Fruit fly (Drosophila melanogaster) whole organism, embryonic: ENCODE results near the gene RpS15Aa.

ENCODE experiments used
- Adf1 ChIP-seq: fragments of 200-800 bp; sonication (Bioruptor generic); IDR thresholded peaks from 2 replicates; pipeline ENCODE4 v1.3.6; 2022; ENCODE audit warnings: missing biosample characterization, missing genetic modification characterization
- CG10209 ChIP-seq: fragments of 200-800 bp; sonication (Bioruptor generic); optimal IDR thresholded peaks from 3 replicates; lab custom pipeline; 2017; ENCODE audit warnings: missing biosample characterization, mild to moderate bottlenecking, missing genetic modification characterization, missing genetic modification reagents
- CG10543 ChIP-seq: fragments of 200-800 bp; sonication (Bioruptor generic); optimal IDR thresholded peaks from 3 replicates; lab custom pipeline; 2017; ENCODE audit warnings: missing biosample characterization, mild to moderate bottlenecking, missing genetic modification characterization, moderate library complexity
- CG10979 ChIP-seq: fragments of 200-800 bp; sonication (Bioruptor generic); optimal IDR thresholded peaks from 2 replicates; lab custom pipeline; 2018; ENCODE audit warnings: missing biosample characterization, mild to moderate bottlenecking, missing genetic modification characterization, moderate library complexity
- CG11504 ChIP-seq: fragments of 200-800 bp; sonication (Bioruptor generic); optimal IDR thresholded peaks from 3 replicates; lab custom pipeline; 2019; ENCODE audit warnings: missing biosample characterization, mild to moderate bottlenecking, missing genetic modification characterization, moderate library complexity
- CG12769 ChIP-seq: fragments of 200-800 bp; sonication (Bioruptor generic); optimal IDR thresholded peaks from 2 replicates; lab custom pipeline; 2019; ENCODE audit warnings: missing biosample characterization, mild to moderate bottlenecking, missing genetic modification characterization, moderate library complexity
- CG13894 ChIP-seq: fragments of 200-800 bp; sonication (Bioruptor generic); optimal IDR thresholded peaks from 3 replicates; lab custom pipeline; 2018; ENCODE audit warnings: missing biosample characterization, mild to moderate bottlenecking, missing genetic modification characterization, moderate library complexity
- CG14441 ChIP-seq: fragments of 200-800 bp; sonication (Bioruptor generic); IDR thresholded peaks from 2 replicates; pipeline ENCODE4 v1.3.6; 2022; ENCODE audit warnings: missing biosample characterization, missing genetic modification characterization
- CG15269 ChIP-seq: fragments of 200-800 bp; sonication (Bioruptor generic); optimal IDR thresholded peaks from 2 replicates; lab custom pipeline; 2018; ENCODE audit warnings: missing biosample characterization, mild to moderate bottlenecking, missing genetic modification characterization, moderate library complexity
- CG1603 ChIP-seq: fragments of 200-800 bp; sonication (Bioruptor generic); optimal IDR thresholded peaks from 2 replicates; lab custom pipeline; 2019; ENCODE audit warnings: missing biosample characterization, mild to moderate bottlenecking, missing genetic modification characterization, moderate library complexity
- CG16813 ChIP-seq: fragments of 200-800 bp; sonication (Bioruptor generic); IDR thresholded peaks from 3 replicates; pipeline ENCODE4 v1.3.6; 2022; ENCODE audit warnings: missing biosample characterization, missing genetic modification characterization; ENCODE audit not compliant: partially characterized antibody
- CG17328 ChIP-seq: fragments of 200-800 bp; sonication (Bioruptor generic); IDR thresholded peaks from 2 replicates; pipeline ENCODE4 v1.3.6; 2022; ENCODE audit warnings: missing biosample characterization, missing genetic modification characterization
- CG17359 ChIP-seq: fragments of 200-800 bp; sonication (Bioruptor generic); optimal IDR thresholded peaks from 3 replicates; lab custom pipeline; 2018; ENCODE audit warnings: missing biosample characterization, mild to moderate bottlenecking, missing genetic modification characterization, moderate library complexity
- CG17385 ChIP-seq: fragments of 200-800 bp; sonication (Bioruptor generic); optimal IDR thresholded peaks from 3 replicates; lab custom pipeline; 2018; ENCODE audit warnings: missing biosample characterization, mild to moderate bottlenecking, missing genetic modification characterization
- CG18599 ChIP-seq: fragments of 200-800 bp; sonication (Bioruptor generic); optimal IDR thresholded peaks from 3 replicates; lab custom pipeline; 2017; ENCODE audit warnings: missing biosample characterization, missing genetic modification characterization, mild to moderate bottlenecking, moderate library complexity, missing genetic modification reagents
- CG2678 ChIP-seq: fragments of 200-800 bp; sonication (Bioruptor generic); optimal IDR thresholded peaks from 3 replicates; lab custom pipeline; 2019; ENCODE audit warnings: missing biosample characterization, mild to moderate bottlenecking, missing genetic modification characterization, moderate library complexity
- CG32532 ChIP-seq: fragments of 200-800 bp; sonication (Bioruptor generic); IDR thresholded peaks from 2 replicates; pipeline ENCODE4 v1.3.6; 2022; ENCODE audit warnings: missing biosample characterization, missing genetic modification characterization
- CG33557 ChIP-seq: fragments of 200-800 bp; sonication (Bioruptor generic); optimal IDR thresholded peaks from 2 replicates; lab custom pipeline; 2019; ENCODE audit warnings: missing biosample characterization, mild to moderate bottlenecking, missing genetic modification characterization, moderate library complexity
- CG7839 ChIP-seq: fragments of 200-800 bp; sonication (Bioruptor generic); optimal IDR thresholded peaks from 3 replicates; lab custom pipeline; 2018; ENCODE audit warnings: missing biosample characterization, mild to moderate bottlenecking, missing genetic modification characterization, moderate library complexity
- CG9437 ChIP-seq: fragments of 200-800 bp; sonication (Bioruptor generic); optimal IDR thresholded peaks from 2 replicates; lab custom pipeline; 2018; ENCODE audit warnings: missing biosample characterization, mild to moderate bottlenecking, missing genetic modification characterization
- CG9797 ChIP-seq: fragments of 200-800 bp; sonication (Bioruptor generic); optimal IDR thresholded peaks from 3 replicates; lab custom pipeline; 2018; ENCODE audit warnings: missing biosample characterization, mild to moderate bottlenecking, missing genetic modification characterization
- Dbx ChIP-seq: fragments of 200-800 bp; sonication (Bioruptor generic); IDR thresholded peaks from 3 replicates; pipeline ENCODE4 v1.3.6; 2022; ENCODE audit warnings: missing biosample characterization, missing genetic modification characterization
- Dek ChIP-seq: fragments of 200-800 bp; sonication (Bioruptor generic); optimal IDR thresholded peaks from 3 replicates; lab custom pipeline; 2019; ENCODE audit warnings: missing biosample characterization, mild to moderate bottlenecking, missing genetic modification characterization, moderate library complexity
- Drgx ChIP-seq: fragments of 200-800 bp; sonication (Bioruptor generic); IDR thresholded peaks from 2 replicates; pipeline ENCODE4 v1.3.6; 2022; ENCODE audit warnings: missing biosample characterization, missing genetic modification characterization
- Fer3 ChIP-seq: fragments of 200-800 bp; sonication (Bioruptor generic); optimal IDR thresholded peaks from 2 replicates; lab custom pipeline; 2018; ENCODE audit warnings: missing biosample characterization, mild to moderate bottlenecking, missing genetic modification characterization, moderate library complexity
- HLHmδ ChIP-seq: fragments of 200-800 bp; sonication (Bioruptor generic); optimal IDR thresholded peaks from 2 replicates; lab custom pipeline; 2018; ENCODE audit warnings: missing biosample characterization, mild to moderate bottlenecking, missing genetic modification characterization, moderate library complexity
- MESR4 ChIP-seq: fragments of 200-800 bp; sonication (Bioruptor generic); optimal IDR thresholded peaks from 2 replicates; lab custom pipeline; 2018; ENCODE audit warnings: missing biosample characterization, mild to moderate bottlenecking, missing genetic modification characterization, moderate library complexity
- Ptx1 ChIP-seq: fragments of 200-800 bp; sonication (Bioruptor generic); IDR thresholded peaks from 2 replicates; pipeline ENCODE4 v1.3.6; 2022; ENCODE audit warnings: missing biosample characterization, missing genetic modification characterization
- Scr ChIP-seq: fragments of 200-800 bp; sonication (Bioruptor generic); IDR thresholded peaks from 2 replicates; pipeline ENCODE4 v1.3.6; 2022; ENCODE audit warnings: missing biosample characterization, missing genetic modification characterization; ENCODE audit not compliant: partially characterized antibody
- Ssrp ChIP-seq: fragments of 200-800 bp; sonication (Bioruptor generic); optimal IDR thresholded peaks from 2 replicates; lab custom pipeline; 2018; ENCODE audit warnings: missing biosample characterization, mild to moderate bottlenecking, missing genetic modification characterization, moderate library complexity
- Vsx1 ChIP-seq: fragments of 200-800 bp; sonication (Bioruptor generic); optimal IDR thresholded peaks from 2 replicates; lab custom pipeline; 2017; ENCODE audit warnings: missing biosample characterization, mild to moderate bottlenecking, missing genetic modification characterization, missing genetic modification reagents
- Xbp1 ChIP-seq: fragments of 200-800 bp; sonication (Bioruptor generic); optimal IDR thresholded peaks from 3 replicates; lab custom pipeline; 2016; ENCODE audit warnings: missing biosample characterization, mild to moderate bottlenecking, missing genetic modification characterization
- ap ChIP-seq: fragments of 200-800 bp; sonication (Bioruptor generic); IDR thresholded peaks from 2 replicates; pipeline ENCODE4 v1.3.6; 2022; ENCODE audit warnings: missing biosample characterization, missing genetic modification characterization
- bcd ChIP-seq: fragments of 200-800 bp; sonication (Bioruptor generic); optimal IDR thresholded peaks from 2 replicates; lab custom pipeline; 2017; ENCODE audit warnings: missing biosample characterization, mild to moderate bottlenecking, missing genetic modification characterization
- bsh ChIP-seq, 2 experiments: fragments of 200-800 bp; sonication (Bioruptor generic); optimal IDR thresholded peaks; 2 replicates each; lab custom pipeline; 2017 to 2018; ENCODE audit warnings: mild to moderate bottlenecking in 2 of 2, missing biosample characterization in 2 of 2, missing genetic modification characterization in 2 of 2, moderate library complexity in 1 of 2
- crol ChIP-seq: fragments of 200-800 bp; sonication (Bioruptor generic); IDR thresholded peaks from 2 replicates; pipeline ENCODE4 v1.3.6; 2022; ENCODE audit warnings: missing biosample characterization, missing genetic modification characterization
- grn ChIP-seq: fragments of 200-800 bp; sonication (Bioruptor generic); optimal IDR thresholded peaks from 3 replicates; lab custom pipeline; 2017; ENCODE audit warnings: missing biosample characterization, missing genetic modification characterization
- klu ChIP-seq: fragments of 200-800 bp; sonication (Bioruptor generic); IDR thresholded peaks from 2 replicates; pipeline ENCODE4 v1.3.6; 2022; ENCODE audit warnings: missing biosample characterization, missing genetic modification characterization
- luna ChIP-seq: fragments of 200-800 bp; sonication (Bioruptor generic); optimal IDR thresholded peaks from 2 replicates; lab custom pipeline; 2016; ENCODE audit warnings: missing biosample characterization, missing genetic modification characterization
- mld ChIP-seq: fragments of 200-800 bp; sonication (Bioruptor generic); IDR thresholded peaks from 3 replicates; pipeline ENCODE4 v1.3.6; 2022; ENCODE audit warnings: missing biosample characterization, missing genetic modification characterization; ENCODE audit not compliant: partially characterized antibody
- nmo ChIP-seq: fragments of 200-800 bp; sonication (Bioruptor generic); optimal IDR thresholded peaks from 2 replicates; lab custom pipeline; 2018; ENCODE audit warnings: missing biosample characterization, mild to moderate bottlenecking, missing genetic modification characterization, moderate library complexity
- nom ChIP-seq: fragments of 200-800 bp; sonication (Bioruptor generic); optimal IDR thresholded peaks from 2 replicates; lab custom pipeline; 2017; ENCODE audit warnings: missing biosample characterization, missing genetic modification characterization, mild to moderate bottlenecking, moderate library complexity, missing genetic modification reagents
- prd ChIP-seq, 3 experiments: fragments of >200 bp in 2 of 3; fragments of 200-800 bp in 1 of 3; sonication (Bioruptor generic) in 1 of 3; optimal IDR thresholded peaks in 2 of 3; IDR thresholded peaks in 1 of 3; 2 replicates in 2 of 3; 3 replicates in 1 of 3; pipeline versions ENCODE4 v1.3.6 to Lab custom; 2017 to 2022; ENCODE audit warnings: missing biosample characterization in 1 of 3, missing genetic modification characterization in 1 of 3
- scrt ChIP-seq: fragments of 200-800 bp; sonication (Bioruptor generic); optimal IDR thresholded peaks from 2 replicates; lab custom pipeline; 2018; ENCODE audit warnings: missing biosample characterization, mild to moderate bottlenecking, missing genetic modification characterization, moderate library complexity
- slbo ChIP-seq: fragments of 200-800 bp; sonication (Bioruptor generic); IDR thresholded peaks from 2 replicates; pipeline ENCODE4 v1.3.6; 2022; ENCODE audit warnings: missing biosample characterization, missing genetic modification characterization
- stwl ChIP-seq: fragments of 200-800 bp; sonication (Bioruptor generic); optimal IDR thresholded peaks from 3 replicates; lab custom pipeline; 2018; ENCODE audit warnings: missing biosample characterization, mild to moderate bottlenecking, missing genetic modification characterization, moderate library complexity

The RpS15Aa gene

DNA sequence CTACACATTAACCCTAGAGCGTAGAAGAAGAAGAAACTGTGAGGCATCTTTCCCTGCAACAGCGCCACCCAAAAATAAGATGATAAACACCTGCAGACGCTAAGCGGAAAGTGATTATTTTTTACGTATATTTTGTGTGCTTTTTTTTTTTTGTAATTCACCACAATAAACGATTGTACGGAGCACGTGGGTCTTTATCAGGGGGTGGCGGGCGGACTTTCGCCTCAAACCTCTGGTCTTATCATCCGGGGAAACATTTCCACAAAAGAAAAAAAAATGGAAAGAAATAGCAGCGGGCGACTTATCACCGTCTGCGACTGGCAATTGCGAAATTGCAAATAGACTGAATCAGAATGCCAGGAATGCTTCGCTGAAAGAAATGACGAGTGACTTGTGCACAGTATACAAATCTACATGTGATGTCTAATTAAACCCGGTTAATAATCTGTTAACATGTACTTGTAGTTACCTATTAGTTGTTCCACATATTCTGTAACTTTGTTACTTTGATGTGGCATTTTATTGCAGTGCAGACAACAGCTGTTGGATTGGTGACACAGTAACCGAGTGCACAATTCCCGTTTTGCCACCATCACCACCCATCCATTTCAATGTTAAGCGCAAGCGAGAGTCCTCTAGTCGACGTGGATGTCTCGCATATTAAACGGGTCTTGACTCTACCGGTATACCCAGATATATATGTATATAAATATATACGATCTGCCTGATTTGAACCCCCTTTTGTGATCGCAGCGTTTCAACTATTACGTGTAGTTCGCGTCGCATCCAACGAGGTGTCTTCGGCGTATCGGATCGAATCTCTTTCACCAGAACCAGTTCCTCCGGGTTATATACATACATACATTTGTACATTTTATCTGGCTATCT, 5.4 kb downstream of the RpS15Aa start (continued):
- TF ChIP-seq CG13894 (tag; lab: Kevin White, UChicago) (peak; percentile 99), CG9437 (GFP tag; lab: Kevin White, UChicago) (no peak), luna (GFP tag; lab: Kevin White, UChicago) (no peak), Drgx (GFP tag; lab: Robert Waterston, UW) (peak; percentile 89), CG17359 (tag; lab: Kevin White, UChicago) (peak; percentile 60), nom (GFP tag; lab: Kevin White, UChicago) (peak; percentile 62), CG17328 (GFP tag; lab: Robert Waterston, UW) (peak; percentile 19; the same call in 1 of the 2 replicates), ap (GFP tag; lab: Robert Waterston, UW) (0 out of 2 replicates have a peak, but pooled peaks have one; percentile 20), Dbx (GFP tag; lab: Robert Waterston, UW) (0 out of 3 replicates have a peak, but pooled peaks have one; percentile 13), HLHmδ (no peak), Ssrp (tag; lab: Kevin White, UChicago) (no peak), Dek (tag; lab: Kevin White, UChicago) (no peak), prd (optimal IDR thresholded peaks at IDR 0.05; lab: Kevin White, UChicago) (no peak), prd (GFP tag; IDR thresholded peaks at IDR 0.05; lab: Robert Waterston, UW) (peak; percentile 31; the same call in 2 of the 3 replicates), CG14441 (GFP tag; lab: Robert Waterston, UW) (peak; percentile 56), CG11504 (tag; lab: Kevin White, UChicago) (peak; percentile 41), grn (GFP tag; lab: Kevin White, UChicago) (no peak), CG10209 (no peak), CG2678 (tag; lab: Kevin White, UChicago) (peak; percentile 27), CG7839 (tag; lab: Kevin White, UChicago) (peak; percentile 7), CG15269 (tag; lab: Kevin White, UChicago) (peak; percentile 8), Adf1 (GFP tag; lab: Robert Waterston, UW) (no peak), mld (no peak), Xbp1 (peak; percentile 18), crol (no peak), CG10979 (tag; lab: Kevin White, UChicago) (no peak), Fer3 (tag; lab: Kevin White, UChicago) (peak; percentile 25), nmo (GFP tag; lab: Kevin White, UChicago) (no peak), bsh (GFP tag; optimal IDR thresholded peaks at IDR 0.05; lab: Kevin White, UChicago) (peak; percentile 11 to 25), Ptx1 (GFP tag; lab: Robert Waterston, UW) (peak; percentile 28; the same call in 1 of the 2 replicates), CG18599 (peak; percentile 16), CG1603 (tag; lab: Kevin White, UChicago) (peak; percentile 53), CG32532 (GFP tag; lab: Robert Waterston, UW) (0 out of 2 replicates have a peak, but pooled peaks have one; percentile 27)

DNA sequence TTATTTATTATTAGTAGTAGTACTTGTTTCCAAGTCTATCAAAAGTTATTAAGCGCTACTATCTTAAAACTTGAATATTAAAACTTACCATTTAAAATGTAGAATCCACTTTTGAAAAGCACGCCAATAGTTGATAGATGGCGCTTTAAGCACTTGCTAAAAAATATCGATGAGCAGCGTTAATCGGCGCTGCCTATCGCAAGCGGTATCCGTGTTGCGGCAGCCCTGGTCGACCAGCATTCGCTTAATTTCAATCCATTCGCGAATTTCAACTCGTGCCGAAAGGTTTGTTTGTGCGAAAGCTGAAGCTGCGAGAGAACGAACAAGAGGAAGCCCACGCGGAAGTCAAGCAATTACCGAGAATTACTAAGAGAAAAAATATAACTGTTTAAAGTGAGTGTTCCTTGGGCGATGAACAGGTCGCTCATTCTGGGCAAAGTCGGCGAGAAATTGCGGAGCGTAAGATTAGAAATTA, 7.9 kb downstream of the RpS15Aa start, which contains the start of gene Prx2:
Gene Prx2, plus strand, starts transcription at position 253 of the 475 bp plus-strand sequence.
- TF ChIP-seq CG33557 (GFP tag; lab: Kevin White, UChicago) (no peak), scrt (GFP tag; lab: Kevin White, UChicago) (peak; percentile 13), CG12769 (tag; lab: Kevin White, UChicago) (no peak), CG16813 (GFP tag; lab: Robert Waterston, UW) (peak; percentile 71), MESR4 (peak; percentile 12), CG9797 (peak; percentile 46), Vsx1 (GFP tag; lab: Kevin White, UChicago) (no peak), CG10543 (GFP tag; lab: Kevin White, UChicago) (peak; percentile 33), stwl (peak; percentile 24), Scr (GFP tag; lab: Robert Waterston, UW) (peak; percentile 74), klu (GFP tag; lab: Robert Waterston, UW) (0 out of 2 replicates have a peak, but pooled peaks have one; percentile 23), bcd (GFP tag; lab: Kevin White, UChicago) (peak; percentile 56), slbo (GFP tag; lab: Robert Waterston, UW) (peak; percentile 74), CG17385 (GFP tag; lab: Kevin White, UChicago) (peak; percentile 25)
